Worm (Caenorhabditis elegans) whole organism, midembryonic: ENCODE measurements around the gene col-145.

Source experiments
- T22C8.4 ChIP-seq: fragments of 200-800 bp; sonication (Bioruptor generic); IDR thresholded peaks from 2 replicates; pipeline ENCODE4 v1.3.6; 2022; ENCODE audit warnings: missing genetic modification characterization, missing compliant biosample characterization
- flt-1 ChIP-seq: fragments of 200-800 bp; sonication (Bioruptor generic); IDR thresholded peaks from 2 replicates; pipeline ENCODE4 v1.3.6; 2022; ENCODE audit warnings: missing genetic modification characterization, missing compliant biosample characterization
- klf-2 ChIP-seq: fragments of 200-800 bp; sonication (Bioruptor generic); conservative IDR thresholded peaks from 2 replicates; pipeline ENCODE4 v1.3.6; 2022; ENCODE audit warnings: missing genetic modification reagents, missing genetic modification characterization, missing compliant biosample characterization
- med-1 ChIP-seq: sonication (generic microtip); optimal IDR thresholded peaks from 2 replicates; lab custom pipeline; 2017; ENCODE audit warnings: missing genetic modification characterization, mild to moderate bottlenecking, missing compliant biosample characterization, antibody characterized with exemption, missing genetic modification reagents; ENCODE audit not compliant: insufficient read depth
- ref-1 ChIP-seq: fragments of 200-800 bp; sonication (Bioruptor generic); conservative IDR thresholded peaks from 2 replicates; pipeline ENCODE4 v1.3.6; 2022; ENCODE audit warnings: missing genetic modification reagents, missing genetic modification characterization, missing compliant biosample characterization
- tab-1 ChIP-seq: fragments of 200-800 bp; sonication (Bioruptor generic); IDR thresholded peaks from 2 replicates; pipeline ENCODE4 v1.3.6; 2022; ENCODE audit warnings: missing genetic modification characterization, missing compliant biosample characterization
- ztf-29 ChIP-seq: fragments of 200-800 bp; sonication (Bioruptor generic); IDR thresholded peaks from 2 replicates; pipeline ENCODE4 v1.3.6; 2022; ENCODE audit warnings: missing genetic modification reagents, missing genetic modification characterization, missing compliant biosample characterization

ce11 chrV:9198887-9199286 is 36.1 kb upstream of the col-145 start, which contains the start of gene str-177:
- TF ChIP-seq ref-1 (GFP tag; lab: Robert Waterston, UW) (no peak), tab-1 (GFP tag; lab: Robert Waterston, UW) (no peak), ztf-29 (GFP tag; lab: Robert Waterston, UW) (no peak), flt-1 (GFP tag; lab: Robert Waterston, UW) (no peak), T22C8.4 (GFP tag; lab: Robert Waterston, UW) (no peak), med-1 (GFP tag; lab: Kevin White, UChicago) (no peak), klf-2 (GFP tag; lab: Robert Waterston, UW) (no peak)
